Worm (Caenorhabditis elegans) whole organism, L3 larva: Measurements from ENCODE around the gene nono-1.

Experiments used
- R02D3.7 ChIP-seq: fragments of 150-350 bp; optimal IDR thresholded peaks from 2 replicates; lab custom pipeline; 2014; ENCODE audit warnings: missing biosample characterization, missing genetic modification characterization
- ZK546.5 ChIP-seq: sonication (generic microtip); optimal IDR thresholded peaks from 2 replicates; lab custom pipeline; 2017; ENCODE audit warnings: missing biosample characterization, missing genetic modification characterization
- aly-2 ChIP-seq: fragments of 150-350 bp; optimal IDR thresholded peaks from 2 replicates; lab custom pipeline; 2014; ENCODE audit warnings: missing biosample characterization, missing genetic modification characterization
- ama-1 ChIP-seq: fragments of 150-350 bp; optimal IDR thresholded peaks from 2 replicates; lab custom pipeline; 2018
- ceh-16 ChIP-seq: sonication (generic microtip); optimal IDR thresholded peaks from 2 replicates; lab custom pipeline; 2017; ENCODE audit warnings: missing biosample characterization, missing genetic modification characterization
- ceh-28 ChIP-seq: fragments of 150-350 bp; optimal IDR thresholded peaks from 2 replicates; lab custom pipeline; 2014; ENCODE audit warnings: missing biosample characterization, missing genetic modification reagents, missing genetic modification characterization
- ceh-82 ChIP-seq: fragments of 150-350 bp; optimal IDR thresholded peaks from 2 replicates; lab custom pipeline; 2014; ENCODE audit warnings: missing biosample characterization, missing genetic modification characterization
- ceh-9 ChIP-seq: sonication (generic microtip); optimal IDR thresholded peaks from 2 replicates; lab custom pipeline; 2018; ENCODE audit warnings: missing biosample characterization, missing genetic modification characterization
- daf-12 ChIP-seq: fragments of 150-350 bp; optimal IDR thresholded peaks from 2 replicates; lab custom pipeline; 2014; ENCODE audit warnings: missing biosample characterization, missing genetic modification reagents, missing genetic modification characterization
- egl-27 ChIP-seq: sonication (generic microtip); optimal IDR thresholded peaks from 4 replicates; lab custom pipeline; 2017; ENCODE audit warnings: missing biosample characterization, missing genetic modification reagents, missing genetic modification characterization
- egl-5 ChIP-seq: fragments of 150-350 bp; optimal IDR thresholded peaks from 2 replicates; lab custom pipeline; 2017; ENCODE audit warnings: missing biosample characterization, missing genetic modification reagents, missing genetic modification characterization, inconsistent platforms
- elt-1 ChIP-seq: fragments of 150-350 bp; optimal IDR thresholded peaks from 2 replicates; lab custom pipeline; 2014; ENCODE audit warnings: missing biosample characterization, missing genetic modification characterization
- elt-2 ChIP-seq: sonication (generic microtip); optimal IDR thresholded peaks from 2 replicates; lab custom pipeline; 2016; ENCODE audit warnings: missing genetic modification reagents, mild to moderate bottlenecking, missing genetic modification characterization, missing compliant biosample characterization
- elt-3 ChIP-seq, 3 experiments: fragments of 150-350 bp in 1 of 3; sonication (generic microtip) in 2 of 3; optimal IDR thresholded peaks; 2 replicates in 2 of 3; 4 replicates in 1 of 3; lab custom pipeline; 2014 to 2017; ENCODE audit warnings: missing biosample characterization in 3 of 3, missing genetic modification characterization in 3 of 3
- eor-1 ChIP-seq, 2 experiments: fragments of 150-350 bp; optimal IDR thresholded peaks; 2 replicates each; lab custom pipeline; 2014 to 2018; ENCODE audit warnings: missing biosample characterization in 2 of 2, missing genetic modification characterization in 2 of 2
- fkh-10 ChIP-seq: sonication (generic microtip); optimal IDR thresholded peaks from 2 replicates; lab custom pipeline; 2017; ENCODE audit warnings: missing biosample characterization, missing genetic modification reagents, missing genetic modification characterization
- fkh-2 ChIP-seq: fragments of 150-350 bp; optimal IDR thresholded peaks from 2 replicates; lab custom pipeline; 2014; ENCODE audit warnings: missing biosample characterization, missing genetic modification reagents, missing genetic modification characterization
- fos-1 ChIP-seq: fragments of 150-350 bp; optimal IDR thresholded peaks from 2 replicates; lab custom pipeline; 2014; ENCODE audit warnings: missing biosample characterization, missing genetic modification characterization
- hmg-11 ChIP-seq: sonication (generic microtip); optimal IDR thresholded peaks from 2 replicates; lab custom pipeline; 2016; ENCODE audit warnings: missing genetic modification characterization, missing compliant biosample characterization
- jun-1 ChIP-seq: fragments of 150-350 bp; optimal IDR thresholded peaks from 2 replicates; lab custom pipeline; 2014; ENCODE audit warnings: missing biosample characterization, missing genetic modification reagents, missing genetic modification characterization
- lin-39 ChIP-seq: fragments of 150-350 bp; optimal IDR thresholded peaks from 2 replicates; lab custom pipeline; 2018; ENCODE audit warnings: missing biosample characterization, missing genetic modification reagents, missing genetic modification characterization
- mdl-1 ChIP-seq: fragments of 150-350 bp; optimal IDR thresholded peaks from 2 replicates; lab custom pipeline; 2014; ENCODE audit warnings: missing biosample characterization, missing genetic modification characterization
- mml-1 ChIP-seq: fragments of 150-350 bp; sonication (generic microtip); optimal IDR thresholded peaks from 3 replicates; lab custom pipeline; 2014; ENCODE audit warnings: missing biosample characterization, missing genetic modification characterization
- nfya-1 ChIP-seq: sonication (generic microtip); optimal IDR thresholded peaks from 2 replicates; lab custom pipeline; 2017; ENCODE audit warnings: missing genetic modification characterization, mild to moderate bottlenecking, missing compliant biosample characterization, antibody characterized with exemption, moderate library complexity; ENCODE audit not compliant: insufficient read depth
- nhr-11 ChIP-seq: fragments of 150-350 bp; optimal IDR thresholded peaks from 2 replicates; lab custom pipeline; 2014; ENCODE audit warnings: missing biosample characterization, missing genetic modification characterization
- nhr-23 ChIP-seq: fragments of 150-350 bp; optimal IDR thresholded peaks from 2 replicates; lab custom pipeline; 2014; ENCODE audit warnings: missing biosample characterization, missing genetic modification reagents, missing genetic modification characterization
- nhr-237 ChIP-seq: fragments of 150-350 bp; optimal IDR thresholded peaks from 2 replicates; lab custom pipeline; 2014; ENCODE audit warnings: missing biosample characterization, missing genetic modification characterization
- nhr-25 ChIP-seq: sonication (generic microtip); optimal IDR thresholded peaks from 2 replicates; lab custom pipeline; 2017; ENCODE audit warnings: missing biosample characterization, missing genetic modification characterization
- nhr-28 ChIP-seq: fragments of 150-350 bp; optimal IDR thresholded peaks from 2 replicates; lab custom pipeline; 2014; ENCODE audit warnings: missing biosample characterization, missing genetic modification characterization
- nhr-43 ChIP-seq: sonication (generic microtip); optimal IDR thresholded peaks from 2 replicates; lab custom pipeline; 2016; ENCODE audit warnings: mild to moderate bottlenecking, missing genetic modification characterization, missing compliant biosample characterization; ENCODE audit not compliant: poor library complexity, severe bottlenecking
- nhr-67 ChIP-seq: fragments of 150-350 bp; optimal IDR thresholded peaks from 2 replicates; lab custom pipeline; 2014; ENCODE audit warnings: missing biosample characterization, missing genetic modification characterization
- nhr-76 ChIP-seq: fragments of 150-350 bp; sonication (generic microtip); optimal IDR thresholded peaks from 5 replicates; lab custom pipeline; 2014; ENCODE audit warnings: missing biosample characterization, missing genetic modification characterization
- nhr-77 ChIP-seq: fragments of 150-350 bp; optimal IDR thresholded peaks from 2 replicates; lab custom pipeline; 2014; ENCODE audit warnings: missing biosample characterization, missing genetic modification characterization
- pha-4 ChIP-seq: fragments of 150-350 bp; optimal IDR thresholded peaks from 2 replicates; lab custom pipeline; 2014; ENCODE audit warnings: missing biosample characterization, missing genetic modification reagents, missing genetic modification characterization
- pqm-1 ChIP-seq: fragments of 150-350 bp; optimal IDR thresholded peaks from 2 replicates; lab custom pipeline; 2017; ENCODE audit warnings: missing biosample characterization, missing genetic modification characterization, inconsistent platforms
- sea-2 ChIP-seq: fragments of 150-350 bp; sonication (generic microtip); optimal IDR thresholded peaks from 4 replicates; lab custom pipeline; 2014; ENCODE audit warnings: missing biosample characterization, missing genetic modification reagents, missing genetic modification characterization
- skn-1 ChIP-seq: fragments of 150-350 bp; optimal IDR thresholded peaks from 2 replicates; lab custom pipeline; 2014; ENCODE audit warnings: missing biosample characterization, missing genetic modification characterization
- snpc-4 ChIP-seq: fragments of 150-350 bp; optimal IDR thresholded peaks from 2 replicates; lab custom pipeline; 2014; ENCODE audit warnings: missing biosample characterization, missing genetic modification characterization
- tbx-2 ChIP-seq: sonication (generic microtip); optimal IDR thresholded peaks from 2 replicates; lab custom pipeline; 2016; ENCODE audit warnings: mild to moderate bottlenecking, missing genetic modification characterization, missing compliant biosample characterization
- zag-1 ChIP-seq: fragments of 150-350 bp; optimal IDR thresholded peaks from 2 replicates; lab custom pipeline; 2014; ENCODE audit warnings: missing biosample characterization, missing genetic modification characterization
- ztf-11 ChIP-seq: fragments of 150-350 bp; optimal IDR thresholded peaks from 2 replicates; lab custom pipeline; 2014; ENCODE audit warnings: missing biosample characterization, missing genetic modification characterization
- ztf-4 ChIP-seq: fragments of 150-350 bp; optimal IDR thresholded peaks from 2 replicates; lab custom pipeline; 2014; ENCODE audit warnings: missing biosample characterization, missing genetic modification characterization

The nono-1 gene

ce11 chrIII:5953041-5953912 lies 4.8 kb downstream of the nono-1 start:
- no peak for TF ChIP-seq egl-5
- TF ChIP-seq nhr-23 (tag; lab: Kevin White, UChicago): peak; percentile 42
- TF ChIP-seq ztf-4 (tag; lab: Kevin White, UChicago): peak; percentile 6
- TF ChIP-seq mml-1 (tag; lab: Kevin White, UChicago): no peak
- no peak for TF ChIP-seq R02D3.7 (tag; lab: Kevin White, UChicago)
- TF ChIP-seq fkh-10 (GFP tag; lab: Kevin White, UChicago): no peak
- no peak for TF ChIP-seq sea-2 (GFP tag; lab: Kevin White, UChicago)
- TF ChIP-seq elt-1: no peak
- TF ChIP-seq nhr-43 (tag; lab: Kevin White, UChicago): peak; percentile 55
- peak; percentile 35 for TF ChIP-seq ama-1 (lab: Kevin White, UChicago)
- no peak for TF ChIP-seq ZK546.5 (tag; lab: Kevin White, UChicago)
- TF ChIP-seq nhr-28 (tag; lab: Kevin White, UChicago): no peak
- TF ChIP-seq pha-4 (tag; lab: Kevin White, UChicago): peak; percentile 12
- TF ChIP-seq pqm-1 (tag; lab: Kevin White, UChicago): peak; percentile 15
- TF ChIP-seq elt-3 (tag; optimal IDR thresholded peaks at IDR 0.05; lab: Kevin White, UChicago): no peak
- TF ChIP-seq nhr-25 (tag; lab: Kevin White, UChicago): peak; percentile 67
- no peak for TF ChIP-seq skn-1 (tag; lab: Kevin White, UChicago)
- TF ChIP-seq nhr-11 (tag; lab: Kevin White, UChicago): no peak
- peak; percentile 40 for TF ChIP-seq nhr-77 (tag; lab: Kevin White, UChicago)
- TF ChIP-seq snpc-4 (tag; lab: Kevin White, UChicago): no peak
- TF ChIP-seq nfya-1 (tag; lab: Kevin White, UChicago): no peak
- no peak for TF ChIP-seq tbx-2
- peak; percentile 73 for TF ChIP-seq aly-2 (tag; lab: Kevin White, UChicago)
- TF ChIP-seq elt-2 (tag; lab: Kevin White, UChicago): no peak
- TF ChIP-seq, all 47 proteins: peak for 9

- TF ChIP-seq ama-1 (lab: Kevin White, UChicago) (peak; percentile 58), ceh-82 (tag; lab: Kevin White, UChicago) (no peak), mdl-1 (tag; lab: Kevin White, UChicago) (peak; percentile 22), nhr-23 (tag; lab: Kevin White, UChicago) (peak; percentile 27), nfya-1 (tag; lab: Kevin White, UChicago) (peak; percentile 13), nhr-25 (tag; lab: Kevin White, UChicago) (peak; percentile 87), lin-39 (no peak)
Measured at ce11 chrIII:5951589-5952378, 6.3 kb downstream of the nono-1 start.

ce11 chrIII:5950756-5951345 lies 7.2 kb downstream of the nono-1 start:
- TF ChIP-seq ama-1 (lab: Kevin White, UChicago): peak; percentile 44
- no peak for TF ChIP-seq fkh-2 (tag; lab: Kevin White, UChicago)
- peak; percentile 42 for TF ChIP-seq pqm-1 (tag; lab: Kevin White, UChicago)
- TF ChIP-seq tbx-2: no peak
- TF ChIP-seq nhr-28 (tag; lab: Kevin White, UChicago): no peak
- no peak for TF ChIP-seq ceh-82 (tag; lab: Kevin White, UChicago)
- peak; percentile 75 for TF ChIP-seq elt-2 (tag; lab: Kevin White, UChicago)
- TF ChIP-seq nhr-76 (tag; lab: Kevin White, UChicago): no peak
- no peak for TF ChIP-seq aly-2 (tag; lab: Kevin White, UChicago)
- TF ChIP-seq daf-12: no peak
- TF ChIP-seq ceh-28: no peak
- no peak for TF ChIP-seq fkh-10 (GFP tag; lab: Kevin White, UChicago)
- no peak for TF ChIP-seq nhr-77 (tag; lab: Kevin White, UChicago)
- TF ChIP-seq lin-39: no peak
- no peak for TF ChIP-seq fos-1 (tag; lab: Kevin White, UChicago)
- TF ChIP-seq hmg-11 (tag; lab: Kevin White, UChicago): no peak
- TF ChIP-seq ZK546.5 (tag; lab: Kevin White, UChicago): no peak
- no peak for TF ChIP-seq sea-2 (GFP tag; lab: Kevin White, UChicago)
- no peak for TF ChIP-seq nhr-67
- no peak for TF ChIP-seq mdl-1 (tag; lab: Kevin White, UChicago)
- no peak for TF ChIP-seq eor-1 (tag; optimal IDR thresholded peaks at IDR 0.05; lab: Kevin White, UChicago)
- TF ChIP-seq egl-27 (tag; lab: Kevin White, UChicago): no peak
- no peak for TF ChIP-seq zag-1
- TF ChIP-seq egl-5: no peak
- no peak for TF ChIP-seq pha-4 (tag; lab: Kevin White, UChicago)
- no peak for TF ChIP-seq jun-1 (tag; lab: Kevin White, UChicago)
- no peak for TF ChIP-seq nhr-23 (tag; lab: Kevin White, UChicago)
- TF ChIP-seq nhr-25 (tag; lab: Kevin White, UChicago): peak; percentile 17
- TF ChIP-seq ztf-11 (tag; lab: Kevin White, UChicago): no peak
- TF ChIP-seq ceh-16: no peak
- no peak for TF ChIP-seq nhr-237
- TF ChIP-seq ceh-9: no peak
- TF ChIP-seq nhr-43 (tag; lab: Kevin White, UChicago): peak; percentile 27
